Worm (Caenorhabditis elegans) whole organism, young adult: ENCODE measurements around the gene Y25C1A.7.

Experiments
- B0336.3 ChIP-seq: fragments of 200-800 bp; sonication (Bioruptor generic); IDR thresholded peaks from 2 replicates; pipeline ENCODE4 v1.3.6; 2022; ENCODE audit warnings: missing genetic modification characterization, missing compliant biosample characterization
- F39B2.1 ChIP-seq: fragments of 200-800 bp; sonication (Bioruptor generic); IDR thresholded peaks from 2 replicates; pipeline ENCODE4 v1.3.6; 2022; ENCODE audit warnings: missing genetic modification reagents, missing genetic modification characterization, missing compliant biosample characterization
- ama-1 ChIP-seq, 3 experiments: fragments of 150-350 bp in 1 of 3; sonication (generic microtip) in 2 of 3; optimal IDR thresholded peaks; 2 replicates each; lab custom pipeline; 2014 to 2018; ENCODE audit warnings: missing biosample characterization in 2 of 3, missing genetic modification characterization in 2 of 3, missing genetic modification reagents in 2 of 3
- aptf-3 ChIP-seq: fragments of 200-800 bp; sonication (Bioruptor generic); IDR thresholded peaks from 2 replicates; pipeline ENCODE4 v1.3.6; 2022; ENCODE audit warnings: missing genetic modification characterization, missing compliant biosample characterization
- die-1 ChIP-seq: sonication (generic microtip); optimal IDR thresholded peaks from 2 replicates; lab custom pipeline; 2016; ENCODE audit warnings: missing genotype, mild to moderate bottlenecking, missing genetic modification characterization, missing compliant biosample characterization
- dpl-1 ChIP-seq: fragments of 150-350 bp; optimal IDR thresholded peaks from 2 replicates; lab custom pipeline; 2014; ENCODE audit warnings: missing biosample characterization, missing genetic modification reagents, missing genetic modification characterization
- ets-4 ChIP-seq: fragments of 200-800 bp; sonication (Bioruptor generic); optimal IDR thresholded peaks from 2 replicates; lab custom pipeline; 2018; ENCODE audit warnings: mild to moderate bottlenecking, missing genetic modification characterization, missing compliant biosample characterization
- fkh-3 ChIP-seq: sonication (generic microtip); optimal IDR thresholded peaks from 2 replicates; lab custom pipeline; 2016; ENCODE audit warnings: mild to moderate bottlenecking, missing genetic modification characterization, missing compliant biosample characterization
- hrde-1 ChIP-seq: sonication (generic microtip); optimal IDR thresholded peaks from 2 replicates; lab custom pipeline; 2016; ENCODE audit warnings: missing genetic modification characterization, mild to moderate bottlenecking, missing compliant biosample characterization, moderate library complexity, missing genotype, missing genetic modification reagents, borderline replicate concordance
- mel-28 ChIP-seq: sonication (generic microtip); optimal IDR thresholded peaks from 2 replicates; lab custom pipeline; 2016; ENCODE audit warnings: borderline replicate concordance, mild to moderate bottlenecking, missing genetic modification characterization, missing compliant biosample characterization
- sea-2 ChIP-seq: fragments of 200-800 bp; sonication (Bioruptor generic); IDR thresholded peaks from 2 replicates; pipeline ENCODE4 v1.3.6; 2022; ENCODE audit warnings: missing genetic modification characterization, missing compliant biosample characterization
- snpc-4 ChIP-seq, 5 experiments: fragments of 150-350 bp in 1 of 5; sonication (generic microtip) in 4 of 5; optimal IDR thresholded peaks; 2 replicates each; lab custom pipeline; 2014 to 2018; ENCODE audit warnings: missing genetic modification characterization in 5 of 5, missing biosample characterization in 3 of 5, antibody characterized with exemption in 2 of 5, mild to moderate bottlenecking in 2 of 5, missing compliant biosample characterization in 2 of 5, missing genotype in 2 of 5, moderate library complexity in 2 of 5, missing genetic modification reagents in 1 of 5

- no peak for TF ChIP-seq F39B2.1 (GFP tag; lab: Robert Waterston, UW)
- no peak for TF ChIP-seq aptf-3 (GFP tag; lab: Robert Waterston, UW)
- no peak for TF ChIP-seq sea-2 (GFP tag; lab: Robert Waterston, UW)
- no peak for TF ChIP-seq mel-28 (tag; lab: Kevin White, UChicago)
- no peak for TF ChIP-seq fkh-3 (tag; lab: Kevin White, UChicago)
- TF ChIP-seq hrde-1 (tag; lab: Kevin White, UChicago), result no peak
- TF ChIP-seq snpc-4 (GFP tag; optimal IDR thresholded peaks at IDR 0.05; lab: Kevin White, UChicago), result no peak
- no peak for TF ChIP-seq snpc-4 (tag; optimal IDR thresholded peaks at IDR 0.05; lab: Kevin White, UChicago)
- TF ChIP-seq ets-4, result no peak
- TF ChIP-seq die-1, result no peak
- no peak for TF ChIP-seq dpl-1 (GFP tag; lab: Kevin White, UChicago)
- no peak for TF ChIP-seq B0336.3 (GFP tag; lab: Robert Waterston, UW)
- no peak for TF ChIP-seq ama-1 (optimal IDR thresholded peaks at IDR 0.05; lab: Kevin White, UChicago)
- TF ChIP-seq ama-1 (GFP tag; optimal IDR thresholded peaks at IDR 0.05; lab: Kevin White, UChicago), result no peak
Observed at ce11 chrII:3034914-3035313, 35.9 kb downstream of the Y25C1A.7 start.
